Worm (Caenorhabditis elegans): ENCODE data around the gene tsp-12.
A peak's percentile ranks its signal among the peaks of the same experiment; 100 is the strongest.

Gene tsp-12

ce11 chrIV:10157489-10158088, 7.2 kb upstream of the tsp-12 start, which contains the start of gene ttr-53:
Gene ttr-53 (plus strand): TSS chrIV:10158038.
- TF ChIP-seq W03F9.2 (tag; optimal IDR thresholded peaks at IDR 0.05) = no peak
- no peak for TF ChIP-seq dao-5 (tag; optimal IDR thresholded peaks at IDR 0.05)
- TF ChIP-seq him-1 (tag; optimal IDR thresholded peaks at IDR 0.05) = no peak

ce11 chrIV:10157034-10157433, 6.6 kb upstream of the tsp-12 start:
- TF ChIP-seq him-1 (tag; optimal IDR thresholded peaks at IDR 0.05) (no peak), dao-5 (tag; optimal IDR thresholded peaks at IDR 0.05) (no peak), W03F9.2 (tag; optimal IDR thresholded peaks at IDR 0.05) (no peak)

- no peak for TF ChIP-seq W03F9.2 (tag; optimal IDR thresholded peaks at IDR 0.05)
- TF ChIP-seq him-1 (tag; optimal IDR thresholded peaks at IDR 0.05) = no peak
- no peak for TF ChIP-seq dao-5 (tag; optimal IDR thresholded peaks at IDR 0.05)
These were observed 5.1 kb upstream of the tsp-12 start, which contains the start of gene ttr-54 for ce11 chrIV:10155475-10155874. Gene ttr-54 (plus strand): TSS chrIV:10155775.

- TF ChIP-seq W03F9.2 (tag; optimal IDR thresholded peaks at IDR 0.05) = no peak
These were observed 3.1 kb upstream of the tsp-12 start for ce11 chrIV:10153479-10153878.

- TF ChIP-seq him-1 (tag; optimal IDR thresholded peaks at IDR 0.05) (peak; percentile 7), W03F9.2 (tag; optimal IDR thresholded peaks at IDR 0.05) (peak; percentile 63), dao-5 (tag; optimal IDR thresholded peaks at IDR 0.05) (no peak)
These were observed 1.1 kb upstream of the tsp-12 start, which contains the start of gene copg-1 for ce11 chrIV:10151439-10151997. Gene copg-1 (plus strand): TSS chrIV:10151947.

- no peak for TF ChIP-seq dao-5 (tag; optimal IDR thresholded peaks at IDR 0.05)
- no peak for TF ChIP-seq W03F9.2 (tag; optimal IDR thresholded peaks at IDR 0.05)
- TF ChIP-seq him-1 (tag; optimal IDR thresholded peaks at IDR 0.05) = no peak
These were observed 1.5 kb downstream of the tsp-12 start, which contains the start of gene pigs-1 for ce11 chrIV:10148938-10149337. Gene pigs-1 (minus strand): TSS chrIV:10149038.

ce11 chrIV:10146885-10147284, 3.5 kb downstream of the tsp-12 start, which contains the start of gene T14G10.8:
Gene T14G10.8 (minus strand): TSS chrIV:10146985.
- no peak for TF ChIP-seq W03F9.2 (tag; optimal IDR thresholded peaks at IDR 0.05)
- TF ChIP-seq dao-5 (tag; optimal IDR thresholded peaks at IDR 0.05) = no peak
- no peak for TF ChIP-seq him-1 (tag; optimal IDR thresholded peaks at IDR 0.05)

- no peak for TF ChIP-seq W03F9.2 (tag; optimal IDR thresholded peaks at IDR 0.05)
- TF ChIP-seq dao-5 (tag; optimal IDR thresholded peaks at IDR 0.05) = no peak
- TF ChIP-seq him-1 (tag; optimal IDR thresholded peaks at IDR 0.05) = no peak
These were observed 5.5 kb downstream of the tsp-12 start for ce11 chrIV:10144909-10145308.

- TF ChIP-seq W03F9.2 (tag; optimal IDR thresholded peaks at IDR 0.05) (no peak), dao-5 (tag; optimal IDR thresholded peaks at IDR 0.05) (no peak), him-1 (tag; optimal IDR thresholded peaks at IDR 0.05) (no peak)
These were observed 5.9 kb downstream of the tsp-12 start for ce11 chrIV:10144487-10144886.

- TF ChIP-seq W03F9.2 (tag; optimal IDR thresholded peaks at IDR 0.05) (no peak), him-1 (tag; optimal IDR thresholded peaks at IDR 0.05) (no peak), dao-5 (tag; optimal IDR thresholded peaks at IDR 0.05) (no peak)
These were observed 6.8 kb downstream of the tsp-12 start, which contains the start of gene msp-38 for ce11 chrIV:10143640-10144039. Gene msp-38 (minus strand): TSS chrIV:10143740.

- TF ChIP-seq W03F9.2 (tag; optimal IDR thresholded peaks at IDR 0.05) (no peak), dao-5 (tag; optimal IDR thresholded peaks at IDR 0.05) (no peak), him-1 (tag; optimal IDR thresholded peaks at IDR 0.05) (no peak)
These were observed 8.4 kb downstream of the tsp-12 start, which contains the start of the genes gst-2, gst-4 and dhs-12 for ce11 chrIV:10141930-10142505. Gene gst-2 (minus strand): TSS chrIV:10142061. Gene gst-4 (plus strand): TSS chrIV:10142225. Gene dhs-12 (plus strand): TSS chrIV:10142455.

- TF ChIP-seq him-1 (tag; optimal IDR thresholded peaks at IDR 0.05) = no peak
- TF ChIP-seq W03F9.2 (tag; optimal IDR thresholded peaks at IDR 0.05) = no peak
- TF ChIP-seq dao-5 (tag; optimal IDR thresholded peaks at IDR 0.05) = no peak
These were observed 10.3 kb downstream of the tsp-12 start, which contains the start of gene gst-3 for ce11 chrIV:10140143-10140542. Gene gst-3 (minus strand): TSS chrIV:10140243.

- TF ChIP-seq W03F9.2 (tag; optimal IDR thresholded peaks at IDR 0.05) (no peak), dao-5 (tag; optimal IDR thresholded peaks at IDR 0.05) (no peak), him-1 (tag; optimal IDR thresholded peaks at IDR 0.05) (no peak)
These were observed 12.6 kb downstream of the tsp-12 start, which contains the start of gene K08F4.12 for ce11 chrIV:10137804-10138203. Gene K08F4.12 (plus strand): TSS chrIV:10138104.

- TF ChIP-seq W03F9.2 (tag; optimal IDR thresholded peaks at IDR 0.05) (no peak), dao-5 (tag; optimal IDR thresholded peaks at IDR 0.05) (no peak), him-1 (tag; optimal IDR thresholded peaks at IDR 0.05) (no peak)
These were observed 14.6 kb downstream of the tsp-12 start, which contains the start of gene K08F4.5 for ce11 chrIV:10135817-10136216. Gene K08F4.5 (minus strand): TSS chrIV:10135917.
